Worm (Caenorhabditis elegans) whole organism, young adult: ENCODE data around the gene F13D12.8.

Experiments used
- B0261.1 ChIP-seq: sonication (generic microtip); optimal IDR thresholded peaks from 2 replicates; lab custom pipeline; 2016; ENCODE audit warnings: mild to moderate bottlenecking, missing genetic modification characterization, moderate library complexity, missing compliant biosample characterization
- F55B11.4 ChIP-seq: sonication (generic microtip); optimal IDR thresholded peaks from 2 replicates; lab custom pipeline; 2016; ENCODE audit warnings: missing compliant biosample characterization, missing genetic modification characterization, borderline replicate concordance; ENCODE audit not compliant: insufficient read depth
- Y53F4B.3 ChIP-seq: fragments of 200-800 bp; sonication (Bioruptor generic); IDR thresholded peaks from 2 replicates; pipeline ENCODE4 v1.3.6; 2022; ENCODE audit warnings: missing genetic modification reagents, missing genetic modification characterization, missing compliant biosample characterization
- akir-1 ChIP-seq: fragments of 200-800 bp; sonication (Bioruptor generic); optimal IDR thresholded peaks from 2 replicates; lab custom pipeline; 2018; ENCODE audit warnings: mild to moderate bottlenecking, missing genetic modification characterization, moderate library complexity, missing compliant biosample characterization
- aptf-2 ChIP-seq: fragments of 200-800 bp; sonication (Bioruptor generic); conservative IDR thresholded peaks from 2 replicates; pipeline ENCODE4 v1.3.6; 2022; ENCODE audit warnings: missing genetic modification reagents, missing genetic modification characterization, missing compliant biosample characterization
- egrh-3 ChIP-seq: fragments of 200-800 bp; sonication (Bioruptor generic); IDR thresholded peaks from 2 replicates; pipeline ENCODE4 v1.3.6; 2022; ENCODE audit warnings: missing genetic modification reagents, missing genetic modification characterization, missing compliant biosample characterization
- hlh-12 ChIP-seq: sonication (generic microtip); optimal IDR thresholded peaks from 2 replicates; lab custom pipeline; 2016; ENCODE audit warnings: missing genetic modification characterization, missing compliant biosample characterization
- nfya-1 ChIP-seq: sonication (generic microtip); optimal IDR thresholded peaks from 2 replicates; lab custom pipeline; 2017; ENCODE audit warnings: antibody characterized with exemption, missing compliant biosample characterization, missing genetic modification characterization, borderline replicate concordance; ENCODE audit not compliant: insufficient read depth
- rpc-1 ChIP-seq, 2 experiments: fragments of 150-350 bp in 1 of 2; sonication (generic microtip) in 1 of 2; optimal IDR thresholded peaks; 2 replicates each; lab custom pipeline; 2014 to 2018; ENCODE audit warnings: missing biosample characterization in 1 of 2, missing genetic modification characterization in 1 of 2, missing genetic modification reagents in 1 of 2, missing genotype in 1 of 2
- snpc-3.4 ChIP-seq: sonication (generic microtip); optimal IDR thresholded peaks from 2 replicates; lab custom pipeline; 2017; ENCODE audit warnings: missing genetic modification characterization, mild to moderate bottlenecking, missing compliant biosample characterization, antibody characterized with exemption, moderate library complexity, missing genotype, missing genetic modification reagents
- ztf-25 ChIP-seq: fragments of 200-800 bp; sonication (Bioruptor generic); IDR thresholded peaks from 2 replicates; pipeline ENCODE4 v1.3.6; 2022; ENCODE audit warnings: missing genetic modification reagents, missing genetic modification characterization, missing compliant biosample characterization

DNA sequence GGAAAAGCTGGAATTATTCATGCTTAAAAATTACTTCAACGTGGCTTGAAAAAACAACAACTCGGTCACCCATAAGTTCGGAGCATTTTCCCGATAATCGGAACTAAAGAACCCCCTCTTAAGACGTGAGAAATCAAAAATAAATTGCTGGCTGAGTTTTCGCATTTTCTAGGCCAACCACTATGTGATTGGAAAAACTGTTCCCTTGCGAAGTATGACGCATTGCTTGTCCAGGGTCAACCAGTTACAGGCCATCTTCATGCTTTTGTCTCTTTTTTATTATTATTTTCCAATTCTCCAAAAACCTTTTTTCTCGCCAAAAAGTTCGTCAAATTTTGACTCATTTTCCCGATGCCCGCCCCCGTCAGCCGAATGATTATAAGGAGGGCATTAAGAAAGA is 12.3 kb downstream of the F13D12.8 start, which contains the start of gene F13D12.3:
- TF ChIP-seq F55B11.4 (tag; lab: Kevin White, UChicago) (no peak), B0261.1 (tag; lab: Kevin White, UChicago) (no peak), Y53F4B.3 (no peak), aptf-2 (GFP tag; lab: Robert Waterston, UW) (no peak), egrh-3 (GFP tag; lab: Robert Waterston, UW) (no peak), nfya-1 (tag; lab: Kevin White, UChicago) (no peak), snpc-3.4 (tag; lab: Kevin White, UChicago) (no peak), hlh-12 (tag; lab: Kevin White, UChicago) (no peak), rpc-1 (optimal IDR thresholded peaks at IDR 0.05; lab: Kevin White, UChicago) (no peak), rpc-1 (tag; optimal IDR thresholded peaks at IDR 0.05; lab: Kevin White, UChicago) (no peak), akir-1 (no peak), ztf-25 (GFP tag; lab: Robert Waterston, UW) (no peak)
